Worm (Caenorhabditis elegans) whole organism, L4/young adult: ENCODE data around the gene ceh-49.

ENCODE experiments used
- W03F9.2 ChIP-seq: fragments of 150-350 bp; optimal IDR thresholded peaks from 2 replicates; lab custom pipeline; 2014; ENCODE audit warnings: missing biosample characterization, missing genetic modification characterization
- dao-5 ChIP-seq: sonication (generic microtip); optimal IDR thresholded peaks from 2 replicates; lab custom pipeline; 2016; ENCODE audit warnings: missing genotype, missing genetic modification characterization, moderate library complexity, missing compliant biosample characterization
- him-1 ChIP-seq: sonication (generic microtip); optimal IDR thresholded peaks from 2 replicates; lab custom pipeline; 2016; ENCODE audit warnings: missing genotype, missing genetic modification reagents, missing genetic modification characterization, missing compliant biosample characterization

The ceh-49 gene

ce11 chrV:6120156-6120879 lies at the start of gene ceh-49:
ceh-49 (minus strand) TSS chrV:6120206.
- TF ChIP-seq W03F9.2 (tag; lab: Kevin White, UChicago) (no peak), him-1 (tag; lab: Kevin White, UChicago) (no peak), dao-5 (tag; lab: Kevin White, UChicago) (no peak)

ce11 chrV:6138167-6138566 lies 18.2 kb upstream of the ceh-49 start:
- TF ChIP-seq dao-5 (tag; lab: Kevin White, UChicago): no peak
- no peak for TF ChIP-seq him-1 (tag; lab: Kevin White, UChicago)
- no peak for TF ChIP-seq W03F9.2 (tag; lab: Kevin White, UChicago)

- TF ChIP-seq dao-5 (tag; lab: Kevin White, UChicago) (no peak), W03F9.2 (tag; lab: Kevin White, UChicago) (no peak), him-1 (tag; lab: Kevin White, UChicago) (no peak)
Measured at ce11 chrV:6135428-6135827, 15.4 kb upstream of the ceh-49 start.

DNA sequence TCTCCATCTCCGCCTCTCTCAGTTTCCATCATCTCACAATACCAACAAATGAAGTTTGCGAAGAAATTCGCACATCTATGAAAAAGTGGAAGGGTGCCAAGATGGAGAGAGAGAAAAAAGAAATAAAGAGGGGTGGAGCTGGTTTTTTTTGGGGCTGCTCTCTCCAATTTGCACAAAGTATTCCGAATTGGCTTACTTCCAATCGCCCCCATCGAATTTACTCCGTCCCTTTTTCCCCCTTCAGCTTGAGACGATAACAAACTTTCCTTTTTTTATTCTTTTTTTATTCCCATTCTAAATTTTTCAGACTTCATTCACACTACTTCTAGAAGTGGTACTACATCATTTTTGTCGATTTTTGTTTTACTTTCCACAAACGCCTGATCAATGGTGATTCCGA lies 11.1 kb upstream of the ceh-49 start, which contains the start of gene exp-2:
Gene exp-2, plus strand, starts transcription at position 301 of the 400 bp plus-strand sequence.
- TF ChIP-seq W03F9.2 (tag; lab: Kevin White, UChicago) (no peak), him-1 (tag; lab: Kevin White, UChicago) (no peak), dao-5 (tag; lab: Kevin White, UChicago) (no peak)

- TF ChIP-seq W03F9.2 (tag; lab: Kevin White, UChicago) (no peak), him-1 (tag; lab: Kevin White, UChicago) (no peak), dao-5 (tag; lab: Kevin White, UChicago) (no peak)
Measured at ce11 chrV:6128355-6128754, 8.3 kb upstream of the ceh-49 start.

ce11 chrV:6121659-6122058 lies 1.7 kb upstream of the ceh-49 start:
- no peak for TF ChIP-seq W03F9.2 (tag; lab: Kevin White, UChicago)
- no peak for TF ChIP-seq dao-5 (tag; lab: Kevin White, UChicago)
- TF ChIP-seq him-1 (tag; lab: Kevin White, UChicago): no peak

DNA sequence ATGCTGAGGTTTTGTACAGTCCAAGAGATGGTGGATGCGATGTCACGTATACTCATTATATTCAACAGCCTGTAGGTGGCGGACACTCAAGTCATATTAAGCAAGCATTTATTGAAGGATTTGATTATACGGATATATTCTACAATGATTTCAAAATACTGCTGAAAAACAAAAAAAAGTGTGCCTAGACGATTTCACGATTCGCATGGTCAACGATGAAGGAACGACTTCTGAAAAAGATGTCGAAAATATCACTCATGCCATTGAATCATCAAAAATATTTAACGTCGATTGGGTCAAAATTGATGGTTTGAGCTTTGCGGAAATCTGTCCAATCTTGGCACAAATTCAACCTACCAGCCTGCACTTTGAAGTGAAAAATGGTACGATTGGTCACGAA lies 3.0 kb downstream of the ceh-49 start:
- TF ChIP-seq him-1 (tag; lab: Kevin White, UChicago) (no peak), W03F9.2 (tag; lab: Kevin White, UChicago) (no peak), dao-5 (tag; lab: Kevin White, UChicago) (no peak)

- TF ChIP-seq W03F9.2 (tag; lab: Kevin White, UChicago): no peak
- TF ChIP-seq him-1 (tag; lab: Kevin White, UChicago): no peak
- no peak for TF ChIP-seq dao-5 (tag; lab: Kevin White, UChicago)
Measured at ce11 chrV:6112823-6113222, 7.2 kb downstream of the ceh-49 start, which contains the start of gene F17A9.5. F17A9.5 (minus strand) TSS chrV:6112997.

DNA sequence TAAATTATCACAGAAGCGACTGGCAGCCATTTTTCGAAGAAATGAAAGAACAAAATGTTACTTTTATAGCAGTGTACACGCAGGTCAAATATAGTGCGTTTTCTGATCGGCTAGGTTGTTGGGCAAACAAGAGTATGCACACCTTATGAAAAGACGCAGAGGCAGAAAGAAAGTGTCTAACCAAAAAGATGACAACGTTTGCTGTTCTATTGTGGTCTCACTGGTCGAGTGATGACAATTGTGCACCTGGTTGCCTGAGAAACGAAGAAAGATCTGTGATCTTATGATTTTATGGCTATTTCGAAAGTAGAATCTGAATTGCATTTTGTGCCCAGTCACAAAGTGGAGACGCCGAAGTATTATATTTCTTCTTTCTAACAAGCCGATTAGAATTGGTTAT lies 9.5 kb downstream of the ceh-49 start, which contains the start of gene F17A9.4:
Gene F17A9.4, minus strand, starts transcription at position 97 of the 400 bp plus-strand sequence.
- no peak for TF ChIP-seq W03F9.2 (tag; lab: Kevin White, UChicago)
- TF ChIP-seq him-1 (tag; lab: Kevin White, UChicago): no peak
- TF ChIP-seq dao-5 (tag; lab: Kevin White, UChicago): no peak

ce11 chrV:6107474-6107873 lies 12.5 kb downstream of the ceh-49 start, which contains the start of gene cwf-19L1:
cwf-19L1 (plus strand) TSS chrV:6107828.
- TF ChIP-seq W03F9.2 (tag; lab: Kevin White, UChicago): peak; percentile 61
- no peak for TF ChIP-seq him-1 (tag; lab: Kevin White, UChicago)

ce11 chrV:6105374-6105773 lies 14.6 kb downstream of the ceh-49 start, which contains the start of gene atf-8:
atf-8 (plus strand) TSS chrV:6105607.
- TF ChIP-seq dao-5 (tag; lab: Kevin White, UChicago): no peak
- no peak for TF ChIP-seq W03F9.2 (tag; lab: Kevin White, UChicago)
- TF ChIP-seq him-1 (tag; lab: Kevin White, UChicago): no peak

DNA sequence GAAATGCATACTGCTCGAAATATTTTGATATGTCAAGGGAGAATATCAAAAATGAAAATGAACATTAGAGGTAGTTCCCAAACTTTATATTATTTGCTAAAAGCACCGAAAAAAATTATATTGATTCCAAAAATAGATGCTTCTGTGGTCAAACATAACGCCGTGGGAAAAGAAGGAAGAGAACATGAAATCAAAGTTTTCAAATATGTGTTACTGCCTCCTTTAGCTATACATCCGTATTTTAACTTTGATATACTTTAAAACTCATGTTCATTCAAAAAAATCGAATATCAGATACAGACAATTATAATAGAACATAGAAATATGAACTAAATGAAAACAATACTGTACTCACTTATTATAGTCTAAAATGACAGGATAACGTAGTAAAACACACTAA lies 16.6 kb downstream of the ceh-49 start, which contains the start of gene Y38A10A.11:
Gene Y38A10A.11, minus strand, starts transcription at position 101 of the 400 bp plus-strand sequence.
- TF ChIP-seq W03F9.2 (tag; lab: Kevin White, UChicago): no peak
- TF ChIP-seq him-1 (tag; lab: Kevin White, UChicago): no peak
- no peak for TF ChIP-seq dao-5 (tag; lab: Kevin White, UChicago)

DNA sequence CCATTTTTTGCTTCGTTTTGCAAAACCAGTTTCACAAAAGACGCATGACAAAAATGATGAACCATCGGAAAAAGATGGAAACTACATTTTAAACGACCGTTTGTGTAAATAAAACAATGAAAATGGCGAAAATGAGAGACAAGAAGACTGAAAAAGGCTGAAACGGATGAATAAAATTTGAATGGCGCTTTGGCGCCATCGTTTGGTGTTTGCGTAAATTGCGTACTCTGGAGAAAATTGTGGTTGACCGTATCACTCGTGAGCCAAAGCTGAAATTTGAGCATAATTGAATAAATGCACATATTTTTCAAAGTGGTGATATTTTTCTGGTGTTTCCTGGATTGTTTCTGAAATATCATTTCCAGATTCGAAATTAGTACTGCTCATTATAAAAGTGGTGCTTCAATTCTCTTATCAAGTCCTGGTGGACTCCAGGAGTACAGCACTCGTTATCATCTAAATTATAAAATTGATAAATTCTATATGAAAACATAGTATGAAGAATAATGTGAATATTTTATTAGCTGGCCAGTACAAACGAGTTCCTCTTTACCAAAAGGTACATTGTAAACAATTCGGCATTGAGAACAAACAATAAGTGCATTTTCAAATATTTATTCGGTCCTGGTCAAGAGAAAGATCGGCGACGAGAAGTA lies 18.6 kb downstream of the ceh-49 start:
- TF ChIP-seq dao-5 (tag; lab: Kevin White, UChicago) (no peak), him-1 (tag; lab: Kevin White, UChicago) (no peak), W03F9.2 (tag; lab: Kevin White, UChicago) (no peak)
